Fruit fly (Drosophila melanogaster): ENCODE results near the gene croc.
A peak's percentile ranks its signal among the peaks of the same experiment; 100 is the strongest.

Gene croc

DNA sequence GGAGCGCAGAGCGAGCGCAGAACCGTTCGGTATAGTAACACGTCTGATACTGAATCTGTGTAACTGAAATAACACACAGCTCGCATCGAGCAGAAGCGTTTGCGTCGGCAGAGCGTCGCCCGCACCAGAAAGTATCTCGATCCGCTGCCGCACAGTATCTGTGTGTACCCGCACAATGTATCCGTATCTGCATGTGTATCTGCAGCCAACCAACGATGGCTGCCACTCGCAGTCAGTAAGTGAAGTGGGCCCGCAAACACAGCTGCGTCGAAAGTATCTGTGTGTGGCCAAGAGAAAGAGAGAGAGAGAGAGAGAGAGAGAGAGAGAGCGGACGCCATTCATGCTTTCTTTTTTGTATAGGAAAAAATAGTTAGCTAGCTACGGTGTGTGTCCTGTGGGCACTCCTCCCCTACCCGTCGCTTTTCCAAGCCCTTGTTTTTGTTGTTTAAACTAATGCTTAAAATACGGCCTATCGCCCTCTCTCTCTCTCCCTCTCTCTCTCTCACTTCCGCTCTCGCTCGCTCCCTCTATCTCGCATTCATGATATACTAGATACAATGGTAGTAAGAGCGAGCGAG is at the start of gene croc:
TSS of gene croc (minus strand) at position 51 of the 578 bp plus-strand sequence.
- TF ChIP-seq CG8478 (optimal IDR thresholded peaks at IDR 0.05): peak; percentile 88
- no peak for TF ChIP-seq psq (optimal IDR thresholded peaks at IDR 0.05)

- no peak for TF ChIP-seq pan (optimal IDR thresholded peaks at IDR 0.05)
- TF ChIP-seq Dll (optimal IDR thresholded peaks at IDR 0.05): no peak
- TF ChIP-seq psq (optimal IDR thresholded peaks at IDR 0.05): no peak
- no peak for TF ChIP-seq CG8478 (optimal IDR thresholded peaks at IDR 0.05)
- TF ChIP-seq EcR (GFP tag; optimal IDR thresholded peaks at IDR 0.05): no peak
- TF ChIP-seq usp (GFP tag; optimal IDR thresholded peaks at IDR 0.05): no peak
Measured at dm6 chr3L:21524071-21524889, 48.0 kb upstream of the croc start.

- TF ChIP-seq usp (GFP tag; optimal IDR thresholded peaks at IDR 0.05) (no peak), Dll (optimal IDR thresholded peaks at IDR 0.05) (no peak), EcR (GFP tag; optimal IDR thresholded peaks at IDR 0.05) (no peak), CG8478 (optimal IDR thresholded peaks at IDR 0.05) (no peak), psq (optimal IDR thresholded peaks at IDR 0.05) (no peak), pan (optimal IDR thresholded peaks at IDR 0.05) (no peak)
Measured at dm6 chr3L:21523059-21523836, 47.0 kb upstream of the croc start, which contains the start of gene CG7611. CG7611 (plus strand) TSS chr3L:21523186.

dm6 chr3L:21518345-21518744 is 42.1 kb upstream of the croc start:
- TF ChIP-seq psq (optimal IDR thresholded peaks at IDR 0.05): no peak
- TF ChIP-seq Dll (optimal IDR thresholded peaks at IDR 0.05): no peak
- no peak for TF ChIP-seq pan (optimal IDR thresholded peaks at IDR 0.05)
- TF ChIP-seq usp (GFP tag; optimal IDR thresholded peaks at IDR 0.05): no peak
- TF ChIP-seq EcR (GFP tag; optimal IDR thresholded peaks at IDR 0.05): no peak
- TF ChIP-seq CG8478 (optimal IDR thresholded peaks at IDR 0.05): no peak

- TF ChIP-seq pan (optimal IDR thresholded peaks at IDR 0.05) (no peak), CG8478 (optimal IDR thresholded peaks at IDR 0.05) (no peak), psq (optimal IDR thresholded peaks at IDR 0.05) (no peak), EcR (GFP tag; optimal IDR thresholded peaks at IDR 0.05) (no peak), Dll (optimal IDR thresholded peaks at IDR 0.05) (no peak), usp (GFP tag; optimal IDR thresholded peaks at IDR 0.05) (no peak)
Measured at dm6 chr3L:21516716-21517266, 40.5 kb upstream of the croc start.

DNA sequence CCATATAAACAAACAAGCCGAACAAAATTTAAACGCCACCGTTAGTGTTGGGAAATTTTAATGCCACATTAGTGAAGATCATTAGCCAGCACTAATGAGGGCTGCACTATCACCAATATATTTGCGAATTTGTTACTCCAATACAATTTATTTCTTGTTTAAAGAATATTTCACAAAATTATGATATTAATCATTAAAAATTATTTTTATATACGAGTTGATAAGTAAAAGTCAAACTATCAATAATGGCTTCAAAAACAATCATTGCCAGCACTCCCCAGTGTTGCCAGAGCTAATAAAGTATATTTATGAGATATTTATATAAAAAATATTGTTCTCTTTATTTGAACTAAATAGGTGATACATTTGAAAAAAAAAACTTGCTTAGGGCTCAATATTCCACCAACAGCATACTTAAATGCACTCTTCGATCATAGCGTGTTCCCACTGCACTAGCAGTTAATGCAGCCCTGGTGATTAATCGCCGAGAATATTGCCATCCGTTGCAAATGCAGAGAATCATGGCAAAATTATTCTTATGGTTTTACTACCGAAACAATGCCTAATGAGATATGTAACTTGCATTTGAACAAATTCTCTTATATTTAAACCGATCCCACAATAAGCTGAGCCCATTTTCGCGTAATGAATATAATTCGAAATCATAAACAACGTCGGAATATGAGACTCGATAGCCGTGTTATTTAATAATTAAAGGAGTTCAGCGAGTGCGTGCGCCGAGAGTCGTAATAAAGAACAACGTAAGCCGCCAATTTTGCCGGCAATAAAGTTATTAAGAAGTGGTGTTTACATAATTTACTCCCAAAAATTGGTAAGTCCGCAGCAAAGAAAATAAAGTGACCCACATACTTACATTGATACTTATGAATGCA is 39.8 kb upstream of the croc start, which contains the start of the genes SAK and Cdk12:
TSS of gene SAK (minus strand) at position 65 of the 893 bp plus-strand sequence.
TSS of gene Cdk12 (plus strand) at position 484 of the 893 bp plus-strand sequence.
- no peak for TF ChIP-seq CG8478 (optimal IDR thresholded peaks at IDR 0.05)
- no peak for TF ChIP-seq EcR (GFP tag; optimal IDR thresholded peaks at IDR 0.05)
- TF ChIP-seq Dll (optimal IDR thresholded peaks at IDR 0.05): no peak

DNA sequence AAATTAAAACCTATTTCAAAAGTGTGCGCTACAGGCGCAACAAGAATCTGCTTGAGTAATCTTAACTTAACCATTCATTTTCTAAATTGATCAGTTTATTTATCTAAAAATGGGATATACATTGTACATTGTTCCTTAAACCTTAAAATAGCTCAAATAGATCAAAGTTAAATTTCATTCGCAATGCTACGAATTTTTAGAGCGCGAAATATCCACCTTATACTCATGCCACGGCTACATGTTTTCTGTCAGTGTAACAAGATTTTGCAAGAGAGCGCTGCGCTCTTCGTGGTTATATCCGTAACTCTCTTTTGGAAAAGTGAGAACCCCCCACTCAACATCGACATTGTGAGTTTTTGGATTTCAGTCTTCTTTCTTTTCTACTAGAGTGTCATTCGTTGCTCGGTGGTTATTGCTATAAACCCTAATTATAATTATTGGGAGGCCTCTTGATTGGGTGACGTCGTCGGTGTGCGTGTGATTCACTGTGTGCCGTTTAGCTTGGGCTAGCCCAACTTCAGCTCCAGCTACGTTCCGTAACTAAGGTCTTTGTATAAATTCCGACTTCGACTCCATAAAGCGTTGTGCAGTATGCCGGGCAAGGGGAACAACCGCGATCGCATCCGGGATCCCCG is 33.3 kb upstream of the croc start:
- no peak for TF ChIP-seq usp (GFP tag; optimal IDR thresholded peaks at IDR 0.05)
- TF ChIP-seq EcR (GFP tag; optimal IDR thresholded peaks at IDR 0.05): no peak
- no peak for TF ChIP-seq psq (optimal IDR thresholded peaks at IDR 0.05)
- TF ChIP-seq pan (optimal IDR thresholded peaks at IDR 0.05): no peak
- no peak for TF ChIP-seq Dll (optimal IDR thresholded peaks at IDR 0.05)
- TF ChIP-seq CG8478 (optimal IDR thresholded peaks at IDR 0.05): no peak

DNA sequence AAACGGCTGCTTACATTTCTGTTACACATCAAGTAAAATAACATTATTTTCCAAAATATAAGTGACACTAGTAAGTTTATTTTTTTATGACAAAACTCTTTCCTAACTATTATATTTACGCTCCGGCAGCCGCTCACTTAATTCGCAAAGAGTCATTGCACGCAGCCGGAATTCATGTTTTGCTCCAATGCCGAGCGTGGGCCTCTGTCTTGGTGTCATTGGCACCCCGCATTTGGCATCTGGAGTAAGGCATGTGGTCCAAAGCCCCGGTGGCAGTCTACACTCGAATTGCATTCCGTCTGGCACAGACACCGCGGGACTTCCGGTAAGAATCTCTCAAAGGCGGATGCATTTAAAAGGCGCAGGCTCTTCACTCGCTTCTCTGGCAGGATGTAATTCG is 32.3 kb upstream of the croc start:
- TF ChIP-seq CG8478 (optimal IDR thresholded peaks at IDR 0.05) (no peak), Dll (optimal IDR thresholded peaks at IDR 0.05) (no peak), EcR (GFP tag; optimal IDR thresholded peaks at IDR 0.05) (peak in 1 of 2 experiments; percentile 57), pan (optimal IDR thresholded peaks at IDR 0.05) (no peak)

dm6 chr3L:21507955-21508354 is 31.7 kb upstream of the croc start:
- TF ChIP-seq pan (optimal IDR thresholded peaks at IDR 0.05) (peak; percentile 7), EcR (GFP tag; optimal IDR thresholded peaks at IDR 0.05) (no peak), usp (GFP tag; optimal IDR thresholded peaks at IDR 0.05) (no peak), psq (optimal IDR thresholded peaks at IDR 0.05) (no peak)

DNA sequence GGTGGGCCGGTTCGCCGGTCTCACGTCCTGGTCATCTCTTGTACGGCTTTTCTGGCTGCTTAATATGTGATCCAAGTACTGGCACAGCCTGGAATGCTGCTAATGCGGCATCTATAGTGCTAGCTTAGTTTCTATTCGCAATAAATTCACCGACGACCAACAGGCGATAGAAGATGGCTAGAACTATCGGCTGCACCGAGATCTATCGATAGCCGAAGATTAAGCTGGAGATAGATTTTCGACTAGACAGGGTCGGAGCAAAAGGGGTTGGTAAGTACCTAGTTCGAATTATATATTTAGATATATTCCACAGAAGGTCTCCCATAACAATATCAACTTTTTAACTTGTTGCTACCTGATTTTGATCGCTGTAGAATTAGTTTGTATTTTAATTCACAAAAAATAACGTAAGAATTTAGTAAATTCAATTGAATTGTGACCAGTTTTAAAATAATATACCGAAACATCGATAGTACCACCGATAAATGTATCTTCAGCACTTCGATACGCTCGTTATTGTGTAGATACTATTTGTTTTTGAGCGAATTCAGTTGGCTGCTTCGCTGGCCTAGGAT is 31.2 kb upstream of the croc start, which contains the start of the genes Glg1 and M6:
TSS of gene Glg1 (minus strand) at position 185 of the 575 bp plus-strand sequence.
TSS of gene M6 (plus strand) at position 499 of the 575 bp plus-strand sequence.
- no peak for TF ChIP-seq psq (optimal IDR thresholded peaks at IDR 0.05)
